Worm (Caenorhabditis elegans) whole organism, mixed stage, embryonic: ENCODE results near the gene T07D4.5.

Source experiments
- ces-1 ChIP-seq: fragments of 150-350 bp; optimal IDR thresholded peaks from 2 replicates; lab custom pipeline; 2014; ENCODE audit warnings: missing biosample characterization, missing genetic modification reagents, missing genetic modification characterization
- elt-1 ChIP-seq: sonication (generic microtip); optimal IDR thresholded peaks from 2 replicates; lab custom pipeline; 2017; ENCODE audit warnings: missing genetic modification characterization, mild to moderate bottlenecking, missing compliant biosample characterization, antibody characterized with exemption, moderate library complexity, borderline replicate concordance; ENCODE audit not compliant: insufficient read depth
- lin-32 ChIP-seq: fragments of 200-800 bp; sonication (Bioruptor generic); optimal IDR thresholded peaks from 2 replicates; lab custom pipeline; 2018; ENCODE audit warnings: mild to moderate bottlenecking, missing genetic modification characterization, missing compliant biosample characterization
- lsy-2 ChIP-seq: fragments of 150-350 bp; optimal IDR thresholded peaks from 2 replicates; lab custom pipeline; 2014; ENCODE audit warnings: missing biosample characterization, missing genetic modification characterization
- mep-1 ChIP-seq: fragments of 150-350 bp; optimal IDR thresholded peaks from 2 replicates; lab custom pipeline; 2017; ENCODE audit warnings: missing biosample characterization, missing genetic modification reagents, missing genetic modification characterization, inconsistent platforms
- nhr-2 ChIP-seq: fragments of 150-350 bp; optimal IDR thresholded peaks from 2 replicates; lab custom pipeline; 2014; ENCODE audit warnings: missing biosample characterization, missing genetic modification characterization
- nhr-28 ChIP-seq: fragments of 150-350 bp; optimal IDR thresholded peaks from 2 replicates; lab custom pipeline; 2014; ENCODE audit warnings: missing biosample characterization, missing genetic modification characterization
- nhr-76 ChIP-seq: sonication (generic microtip); optimal IDR thresholded peaks from 2 replicates; lab custom pipeline; 2017; ENCODE audit warnings: missing biosample characterization, missing genetic modification characterization
- unc-39 ChIP-seq: fragments of 150-350 bp; optimal IDR thresholded peaks from 2 replicates; lab custom pipeline; 2014; ENCODE audit warnings: missing biosample characterization, missing genetic modification characterization
- unc-62 ChIP-seq: fragments of 150-350 bp; optimal IDR thresholded peaks from 2 replicates; lab custom pipeline; 2014; ENCODE audit warnings: missing biosample characterization, missing genetic modification reagents, missing genetic modification characterization
- ztf-11 ChIP-seq: fragments of 150-350 bp; optimal IDR thresholded peaks from 2 replicates; lab custom pipeline; 2014; ENCODE audit warnings: missing biosample characterization, missing genetic modification characterization

- no peak for TF ChIP-seq lin-32
- no peak for TF ChIP-seq ces-1
- TF ChIP-seq elt-1 = no peak
- TF ChIP-seq mep-1 (tag; lab: Kevin White, UChicago) = no peak
- TF ChIP-seq nhr-76 = no peak
- no peak for TF ChIP-seq unc-62 (GFP tag; lab: Kevin White, UChicago)
- TF ChIP-seq ztf-11 (tag; lab: Kevin White, UChicago) = no peak
- TF ChIP-seq nhr-2 (tag; lab: Kevin White, UChicago) = no peak
- TF ChIP-seq lsy-2 (tag; lab: Kevin White, UChicago) = no peak
- TF ChIP-seq nhr-28 (tag; lab: Kevin White, UChicago) = no peak
- TF ChIP-seq unc-39 (tag; lab: Kevin White, UChicago) = no peak
Observed at ce11 chrII:8914654-8915053, 30.5 kb upstream of the T07D4.5 start.
